Worm (Caenorhabditis elegans) whole organism, L4/young adult: Measurements from ENCODE around the gene ttbk-6.

ENCODE experiments used
- W03F9.2 ChIP-seq: fragments of 150-350 bp; optimal IDR thresholded peaks from 2 replicates; lab custom pipeline; 2014; ENCODE audit warnings: missing biosample characterization, missing genetic modification characterization
- dao-5 ChIP-seq: sonication (generic microtip); optimal IDR thresholded peaks from 2 replicates; lab custom pipeline; 2016; ENCODE audit warnings: missing genotype, missing genetic modification characterization, moderate library complexity, missing compliant biosample characterization
- him-1 ChIP-seq: sonication (generic microtip); optimal IDR thresholded peaks from 2 replicates; lab custom pipeline; 2016; ENCODE audit warnings: missing genotype, missing genetic modification reagents, missing genetic modification characterization, missing compliant biosample characterization

DNA sequence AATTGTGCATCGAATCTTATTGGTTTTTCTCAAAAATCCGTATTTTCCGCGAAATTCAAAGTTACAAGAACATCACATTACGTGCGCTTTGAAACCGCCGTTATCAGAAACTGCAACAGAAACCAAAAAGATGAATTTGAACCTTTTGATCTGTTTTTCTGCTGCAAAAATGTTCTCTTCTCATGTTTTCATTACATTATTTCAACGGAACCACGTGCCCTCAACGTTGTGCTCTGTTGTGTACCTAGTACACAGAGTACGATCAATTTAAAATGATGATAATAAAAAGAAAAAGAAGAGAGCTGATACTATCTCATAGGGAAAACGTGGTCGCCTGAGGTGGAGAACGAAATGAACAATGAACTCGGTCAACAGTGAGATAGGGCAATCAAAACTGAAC lies 3.6 kb downstream of the ttbk-6 start:
- TF ChIP-seq dao-5 (no peak), him-1 (no peak), W03F9.2 (tag; lab: Kevin White, UChicago) (no peak)
